Worm (Caenorhabditis elegans): ENCODE measurements around the gene R09A8.1.

R09A8.1 gene

DNA sequence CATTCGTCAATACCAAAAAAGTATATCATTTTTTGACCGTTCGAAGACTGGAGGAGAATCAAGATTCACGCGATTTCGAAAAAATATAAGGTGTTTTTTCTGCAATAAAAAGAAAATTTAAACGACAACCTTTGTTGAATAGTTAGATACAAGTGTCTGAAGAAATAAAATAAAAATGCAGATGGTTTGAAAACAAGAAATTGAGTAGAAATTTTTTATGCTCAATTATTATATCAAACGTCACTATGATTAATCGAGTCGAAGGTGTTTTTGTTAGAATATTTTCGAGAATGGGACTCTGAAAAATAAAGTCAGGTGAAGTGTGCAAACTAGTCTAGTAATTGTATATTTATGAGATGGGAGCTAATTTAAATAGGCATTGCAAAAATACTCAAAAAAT is 26.9 kb downstream of the R09A8.1 start, which contains the start of gene R09A8.5:
Gene R09A8.5 (minus strand): TSS at position 101 of the 400 bp plus-strand sequence.
- TF ChIP-seq mml-1 (tag; optimal IDR thresholded peaks at IDR 0.05), result no peak
- no peak for TF ChIP-seq pqm-1 (tag; optimal IDR thresholded peaks at IDR 0.05)
- no peak for TF ChIP-seq ceh-9 (tag; optimal IDR thresholded peaks at IDR 0.05)
- no peak for TF ChIP-seq elt-2 (tag; optimal IDR thresholded peaks at IDR 0.05)
- no peak for TF ChIP-seq ceh-16 (tag; optimal IDR thresholded peaks at IDR 0.05)
- no peak for TF ChIP-seq nhr-76 (tag; optimal IDR thresholded peaks at IDR 0.05)
- TF ChIP-seq hmg-11 (tag; optimal IDR thresholded peaks at IDR 0.05), result no peak
- TF ChIP-seq fos-1 (tag; optimal IDR thresholded peaks at IDR 0.05), result no peak
- no peak for TF ChIP-seq mdl-1 (tag; optimal IDR thresholded peaks at IDR 0.05)
- no peak for TF ChIP-seq aly-2 (tag; optimal IDR thresholded peaks at IDR 0.05)
- no peak for TF ChIP-seq egl-5 (tag; optimal IDR thresholded peaks at IDR 0.05)
- no peak for TF ChIP-seq jun-1 (tag; optimal IDR thresholded peaks at IDR 0.05)
- no peak for TF ChIP-seq fkh-10 (GFP tag; optimal IDR thresholded peaks at IDR 0.05)

DNA sequence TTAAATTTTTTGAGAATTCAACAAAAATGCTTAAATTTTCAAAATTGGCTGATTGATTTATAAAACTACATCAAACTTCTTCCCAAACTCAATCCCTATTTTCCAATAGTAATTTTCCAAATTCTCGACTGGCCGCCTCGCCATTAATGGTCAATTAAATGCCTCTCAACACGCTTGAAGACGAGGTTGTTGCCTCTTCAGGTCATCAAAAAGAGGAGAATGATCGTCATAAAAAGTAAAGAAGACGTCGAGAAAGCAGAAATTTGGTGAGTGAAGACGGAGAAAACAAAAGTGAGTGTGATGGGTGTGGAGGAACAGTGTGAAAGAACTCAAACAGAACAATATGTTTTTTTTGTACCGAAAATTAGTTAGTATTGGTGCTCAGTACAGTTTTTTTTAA is 27.4 kb downstream of the R09A8.1 start:
- TF ChIP-seq egl-5 (tag; optimal IDR thresholded peaks at IDR 0.05), result peak; percentile 89
- TF ChIP-seq elt-3 (tag; optimal IDR thresholded peaks at IDR 0.05), result no peak

DNA sequence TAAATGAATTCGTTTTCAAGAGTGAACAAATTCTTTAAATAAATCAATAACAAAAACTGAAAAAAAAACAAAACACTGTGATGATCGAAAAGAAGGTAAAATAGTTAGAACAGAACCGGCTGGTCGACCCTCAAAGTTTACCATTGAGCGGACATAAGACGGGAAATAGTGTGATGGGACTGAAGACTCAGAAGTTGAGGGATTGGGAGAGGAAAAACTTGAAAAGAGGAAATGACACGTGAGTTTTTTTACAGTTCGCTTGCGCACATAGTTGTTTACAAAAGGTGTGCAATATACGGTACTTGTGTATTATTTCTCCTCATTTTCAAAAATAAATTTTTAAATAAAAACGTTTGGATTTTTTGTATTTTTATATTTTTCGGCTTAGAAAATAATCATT is 29.4 kb downstream of the R09A8.1 start:
- TF ChIP-seq nhr-25 (tag; optimal IDR thresholded peaks at IDR 0.05), result peak; percentile 60
- peak; percentile 97 for TF ChIP-seq pha-4 (tag; optimal IDR thresholded peaks at IDR 0.05)
- TF ChIP-seq egl-27 (tag; optimal IDR thresholded peaks at IDR 0.05), result no peak

DNA sequence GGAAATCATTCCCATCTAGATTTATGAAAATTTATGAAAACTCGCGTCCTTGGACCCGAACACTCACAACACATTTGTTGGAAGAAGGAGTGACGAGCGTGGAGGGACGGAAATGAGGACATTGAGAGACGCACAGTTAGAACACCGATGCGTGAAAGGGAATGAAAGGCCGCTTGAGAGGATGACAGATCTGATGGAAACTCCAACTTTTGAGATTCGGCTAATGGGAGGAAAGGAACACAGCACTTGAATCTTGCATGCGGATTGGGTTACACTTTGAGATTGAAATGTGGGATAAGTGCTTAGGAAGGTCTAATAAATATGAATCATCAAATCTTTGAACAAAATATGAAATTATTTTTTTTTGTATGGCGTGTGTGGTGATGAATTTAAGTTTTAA is 32.3 kb downstream of the R09A8.1 start:
- no peak for TF ChIP-seq elt-1 (tag; optimal IDR thresholded peaks at IDR 0.05)
- no peak for TF ChIP-seq nhr-43 (tag; optimal IDR thresholded peaks at IDR 0.05; ENCODE audit: poor library complexity, severe bottlenecking)
- TF ChIP-seq nhr-25 (tag; optimal IDR thresholded peaks at IDR 0.05), result peak; percentile 66
- TF ChIP-seq elt-2 (tag; optimal IDR thresholded peaks at IDR 0.05), result no peak
- no peak for TF ChIP-seq egl-27 (tag; optimal IDR thresholded peaks at IDR 0.05)
- no peak for TF ChIP-seq zag-1 (tag; optimal IDR thresholded peaks at IDR 0.05)
- TF ChIP-seq ztf-11 (tag; optimal IDR thresholded peaks at IDR 0.05), result no peak

DNA sequence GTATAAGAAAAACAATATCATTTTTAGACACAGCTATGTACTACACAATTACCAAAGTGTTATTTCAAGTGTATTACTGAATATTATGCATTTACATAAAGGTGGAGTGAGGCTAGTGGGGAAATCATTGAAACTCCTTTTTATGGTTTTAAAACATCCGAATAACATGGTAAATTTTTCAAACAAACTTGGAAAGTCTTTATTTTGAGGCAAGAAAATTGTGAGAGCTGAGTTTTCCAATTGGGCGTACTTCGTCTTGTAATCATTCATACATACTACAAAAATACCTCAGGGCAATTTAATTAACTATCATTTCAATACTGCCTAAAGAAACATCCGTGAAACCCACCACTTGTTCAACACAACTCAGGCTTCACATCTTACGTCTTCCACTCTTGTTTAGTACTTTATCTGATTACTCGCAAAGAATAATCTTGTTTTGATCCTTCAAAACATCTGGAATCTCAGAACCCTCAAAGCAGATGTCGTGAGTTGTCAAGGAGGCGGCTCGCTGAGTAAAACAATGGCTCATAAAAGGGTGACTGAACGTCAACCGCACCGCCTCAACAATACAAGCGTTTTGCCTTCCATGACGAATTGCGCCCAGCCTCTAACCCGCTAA is 33.1 kb downstream of the R09A8.1 start, which contains the start of gene zmp-5:
Gene zmp-5 (plus strand): TSS at position 572 of the 622 bp plus-strand sequence.
- TF ChIP-seq lin-39 (tag; optimal IDR thresholded peaks at IDR 0.05) (no peak), skn-1 (tag; optimal IDR thresholded peaks at IDR 0.05) (no peak), nhr-67 (tag; optimal IDR thresholded peaks at IDR 0.05) (no peak), elt-1 (tag; optimal IDR thresholded peaks at IDR 0.05) (no peak), R02D3.7 (tag; optimal IDR thresholded peaks at IDR 0.05) (no peak), hmg-11 (tag; optimal IDR thresholded peaks at IDR 0.05) (no peak), daf-12 (tag; optimal IDR thresholded peaks at IDR 0.05) (no peak), nhr-11 (tag; optimal IDR thresholded peaks at IDR 0.05) (no peak), nhr-76 (tag; optimal IDR thresholded peaks at IDR 0.05) (no peak), ceh-16 (tag; optimal IDR thresholded peaks at IDR 0.05) (no peak), ZK546.5 (tag; optimal IDR thresholded peaks at IDR 0.05) (no peak), nhr-43 (tag; optimal IDR thresholded peaks at IDR 0.05; ENCODE audit: poor library complexity, severe bottlenecking) (no peak), ztf-11 (tag; optimal IDR thresholded peaks at IDR 0.05) (no peak), zag-1 (tag; optimal IDR thresholded peaks at IDR 0.05) (no peak), pqm-1 (tag; optimal IDR thresholded peaks at IDR 0.05) (no peak), fkh-10 (GFP tag; optimal IDR thresholded peaks at IDR 0.05) (no peak), nhr-237 (tag; optimal IDR thresholded peaks at IDR 0.05) (no peak), tbx-2 (tag; optimal IDR thresholded peaks at IDR 0.05) (no peak)

DNA sequence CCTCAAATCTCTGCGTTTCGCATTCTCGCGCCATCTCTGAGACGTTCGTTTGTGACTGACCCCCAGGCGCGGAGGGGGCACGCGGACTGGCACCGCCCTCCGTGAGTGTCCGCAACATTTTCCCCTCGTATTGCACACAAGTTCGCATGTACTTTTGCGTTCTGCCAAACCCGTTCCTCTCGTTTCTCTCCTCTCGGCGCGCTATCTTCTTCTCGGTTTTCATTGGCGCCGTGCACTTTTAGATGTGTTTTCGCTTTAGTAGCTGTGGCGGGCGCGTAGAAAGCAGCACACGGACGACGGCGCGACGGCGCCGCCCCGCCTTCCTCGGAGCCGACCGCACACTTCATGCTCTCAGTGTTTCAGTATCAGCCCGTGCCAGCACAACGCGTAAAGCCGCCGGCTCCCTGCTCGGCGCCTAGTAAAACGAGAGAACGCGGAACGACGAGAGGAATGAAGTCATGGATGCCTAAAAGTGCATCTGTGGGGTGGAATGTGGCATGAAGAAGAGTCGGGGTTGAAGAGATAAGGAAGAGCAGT is 41.9 kb downstream of the R09A8.1 start:
- TF ChIP-seq ZK546.5 (tag; optimal IDR thresholded peaks at IDR 0.05), result no peak
- no peak for TF ChIP-seq aly-2 (tag; optimal IDR thresholded peaks at IDR 0.05)
- TF ChIP-seq unc-62 (GFP tag; optimal IDR thresholded peaks at IDR 0.05), result no peak
- TF ChIP-seq lin-39 (tag; optimal IDR thresholded peaks at IDR 0.05), result peak; percentile 30
- peak; percentile 70 for TF ChIP-seq tbx-2 (tag; optimal IDR thresholded peaks at IDR 0.05)
- no peak for TF ChIP-seq fkh-10 (GFP tag; optimal IDR thresholded peaks at IDR 0.05)
- peak; percentile 6 for TF ChIP-seq ceh-28 (tag; optimal IDR thresholded peaks at IDR 0.05)
- TF ChIP-seq ztf-4 (tag; optimal IDR thresholded peaks at IDR 0.05), result no peak
- no peak for TF ChIP-seq egl-5 (tag; optimal IDR thresholded peaks at IDR 0.05)
- TF ChIP-seq skn-1 (tag; optimal IDR thresholded peaks at IDR 0.05), result no peak
- TF ChIP-seq nhr-237 (tag; optimal IDR thresholded peaks at IDR 0.05), result no peak
- no peak for TF ChIP-seq mdl-1 (tag; optimal IDR thresholded peaks at IDR 0.05)
- TF ChIP-seq hmg-11 (tag; optimal IDR thresholded peaks at IDR 0.05), result peak; percentile 51
- peak; percentile 49 for TF ChIP-seq ama-1 (optimal IDR thresholded peaks at IDR 0.05)
- peak; percentile 44 for TF ChIP-seq fos-1 (tag; optimal IDR thresholded peaks at IDR 0.05)
- peak; percentile 45 for TF ChIP-seq nhr-43 (tag; optimal IDR thresholded peaks at IDR 0.05; ENCODE audit: poor library complexity, severe bottlenecking)
- no peak for TF ChIP-seq ceh-82 (tag; optimal IDR thresholded peaks at IDR 0.05)
- no peak for TF ChIP-seq snpc-4 (tag; optimal IDR thresholded peaks at IDR 0.05)
- peak; percentile 67 for TF ChIP-seq nfya-1 (tag; optimal IDR thresholded peaks at IDR 0.05; ENCODE audit: insufficient read depth)
- TF ChIP-seq nhr-77 (tag; optimal IDR thresholded peaks at IDR 0.05), result no peak
- no peak for TF ChIP-seq daf-12 (tag; optimal IDR thresholded peaks at IDR 0.05)
- TF ChIP-seq mml-1 (tag; optimal IDR thresholded peaks at IDR 0.05), result no peak
- no peak for TF ChIP-seq elt-1 (tag; optimal IDR thresholded peaks at IDR 0.05)
- no peak for TF ChIP-seq nhr-11 (tag; optimal IDR thresholded peaks at IDR 0.05)
- no peak for TF ChIP-seq nhr-28 (tag; optimal IDR thresholded peaks at IDR 0.05)
- TF ChIP-seq pha-4 (tag; optimal IDR thresholded peaks at IDR 0.05), result no peak
